Worm (Caenorhabditis elegans): Measurements from ENCODE around the gene clk-1.
A peak's percentile ranks its signal among the peaks of the same experiment; 100 is the strongest.

Gene clk-1

ce11 chrIII:5294867-5295266 is 17.2 kb downstream of the clk-1 start (continued):
- no peak for TF ChIP-seq Y116A8C.19 (tag; optimal IDR thresholded peaks at IDR 0.05; ENCODE audit: borderline replicate concordance)
- TF ChIP-seq xbp-1 (tag; optimal IDR thresholded peaks at IDR 0.05), result peak; percentile 57
- no peak for TF ChIP-seq C34B4.2 (tag; optimal IDR thresholded peaks at IDR 0.05)
- TF ChIP-seq fkh-10 (GFP tag; optimal IDR thresholded peaks at IDR 0.05), result no peak
- peak; percentile 32 for TF ChIP-seq nhr-77 (tag; optimal IDR thresholded peaks at IDR 0.05)
- TF ChIP-seq ceh-8 (GFP tag; optimal IDR thresholded peaks at IDR 0.05), result peak; percentile 31
- TF ChIP-seq mef-2 (tag; optimal IDR thresholded peaks at IDR 0.05), result no peak
- TF ChIP-seq pax-3 (tag; optimal IDR thresholded peaks at IDR 0.05), result no peak
- peak in 1 of 2 experiments; percentile 37 for TF ChIP-seq mdl-1 (tag; optimal IDR thresholded peaks at IDR 0.05)
- TF ChIP-seq tbx-2 (tag; optimal IDR thresholded peaks at IDR 0.05), result peak; percentile 57
- no peak for TF ChIP-seq ets-5 (GFP tag; IDR thresholded peaks at IDR 0.05)
- no peak; the same call in 1 of the 2 replicates for TF ChIP-seq isw-1 (GFP tag; IDR thresholded peaks at IDR 0.05)
- no peak for TF ChIP-seq nhr-12 (tag; optimal IDR thresholded peaks at IDR 0.05)
- TF ChIP-seq rnt-1 (tag; optimal IDR thresholded peaks at IDR 0.05), result peak; percentile 81
- TF ChIP-seq ama-1 (optimal IDR thresholded peaks at IDR 0.05), result no peak
- no peak for TF ChIP-seq nhr-28 (tag; optimal IDR thresholded peaks at IDR 0.05)
- no peak for TF ChIP-seq lin-15B (tag; optimal IDR thresholded peaks at IDR 0.05)
- TF ChIP-seq hlh-4 (tag; optimal IDR thresholded peaks at IDR 0.05), result no peak
- TF ChIP-seq lin-35 (GFP tag; optimal IDR thresholded peaks at IDR 0.05), result peak; percentile 43 to 61
- TF ChIP-seq unc-30 (tag; optimal IDR thresholded peaks at IDR 0.05), result no peak
- TF ChIP-seq irx-1 (tag; optimal IDR thresholded peaks at IDR 0.05), result peak; percentile 33
- peak; percentile 40 for TF ChIP-seq elt-2 (tag; optimal IDR thresholded peaks at IDR 0.05)
- TF ChIP-seq vab-15 (tag; optimal IDR thresholded peaks at IDR 0.05), result peak; percentile 27
- TF ChIP-seq ceh-82 (tag; optimal IDR thresholded peaks at IDR 0.05), result peak; percentile 25 to 46 (median 34)
- TF ChIP-seq skn-1 (tag; optimal IDR thresholded peaks at IDR 0.05), result peak; percentile 59
- TF ChIP-seq sptf-1 (tag; optimal IDR thresholded peaks at IDR 0.05), result no peak
- TF ChIP-seq fkh-4 (tag; optimal IDR thresholded peaks at IDR 0.05; ENCODE audit: borderline replicate concordance), result no peak
- no peak for TF ChIP-seq fos-1 (tag; optimal IDR thresholded peaks at IDR 0.05)
- TF ChIP-seq lir-3 (tag; optimal IDR thresholded peaks at IDR 0.05; ENCODE audit: poor library complexity), result no peak
- TF ChIP-seq aly-2 (tag; optimal IDR thresholded peaks at IDR 0.05), result no peak
- 0 out of 2 replicates have a peak, but pooled peaks have one; percentile 27 for TF ChIP-seq unc-98 (GFP tag; IDR thresholded peaks at IDR 0.05)
- no peak for TF ChIP-seq alr-1 (tag; optimal IDR thresholded peaks at IDR 0.05; ENCODE audit: borderline replicate concordance)
- TF ChIP-seq mab-9 (GFP tag; IDR thresholded peaks at IDR 0.05), result no peak
- no peak for TF ChIP-seq snpc-4 (tag; optimal IDR thresholded peaks at IDR 0.05)
- TF ChIP-seq dpl-1 (GFP tag; optimal IDR thresholded peaks at IDR 0.05), result peak; percentile 12 to 43 (median 26)
- TF ChIP-seq egl-27 (tag; optimal IDR thresholded peaks at IDR 0.05), result no peak
- TF ChIP-seq aha-1 (tag; optimal IDR thresholded peaks at IDR 0.05), result no peak
- no peak for TF ChIP-seq tlp-1 (tag; optimal IDR thresholded peaks at IDR 0.05)
- TF ChIP-seq unc-86 (tag; optimal IDR thresholded peaks at IDR 0.05), result peak; percentile 16
- no peak for TF ChIP-seq pqm-1 (tag; optimal IDR thresholded peaks at IDR 0.05)
- no peak for TF ChIP-seq jun-1 (tag; optimal IDR thresholded peaks at IDR 0.05)
- TF ChIP-seq nhr-85 (tag), result no peak
- 0 out of 2 replicates have a peak, but pooled peaks have one; percentile 8 for TF ChIP-seq ceh-88 (GFP tag; IDR thresholded peaks at IDR 0.05)
- TF ChIP-seq snu-23 (GFP tag; optimal IDR thresholded peaks at IDR 0.05), result peak; percentile 83
- TF ChIP-seq lin-13 (GFP tag; optimal IDR thresholded peaks at IDR 0.05), result no peak
- peak; percentile 52 for TF ChIP-seq ztf-4 (tag; optimal IDR thresholded peaks at IDR 0.05)
- TF ChIP-seq lsy-2 (tag; optimal IDR thresholded peaks at IDR 0.05), result peak; percentile 55 to 63
- no peak for TF ChIP-seq grh-1 (GFP tag; IDR thresholded peaks at IDR 0.05)
- TF ChIP-seq efl-3 (GFP tag; optimal IDR thresholded peaks at IDR 0.05), result no peak

Measured in whole organism, L1 larva.